Fruit fly (Drosophila melanogaster): ENCODE measurements around the gene Pdk1.

The Pdk1 gene

DNA sequence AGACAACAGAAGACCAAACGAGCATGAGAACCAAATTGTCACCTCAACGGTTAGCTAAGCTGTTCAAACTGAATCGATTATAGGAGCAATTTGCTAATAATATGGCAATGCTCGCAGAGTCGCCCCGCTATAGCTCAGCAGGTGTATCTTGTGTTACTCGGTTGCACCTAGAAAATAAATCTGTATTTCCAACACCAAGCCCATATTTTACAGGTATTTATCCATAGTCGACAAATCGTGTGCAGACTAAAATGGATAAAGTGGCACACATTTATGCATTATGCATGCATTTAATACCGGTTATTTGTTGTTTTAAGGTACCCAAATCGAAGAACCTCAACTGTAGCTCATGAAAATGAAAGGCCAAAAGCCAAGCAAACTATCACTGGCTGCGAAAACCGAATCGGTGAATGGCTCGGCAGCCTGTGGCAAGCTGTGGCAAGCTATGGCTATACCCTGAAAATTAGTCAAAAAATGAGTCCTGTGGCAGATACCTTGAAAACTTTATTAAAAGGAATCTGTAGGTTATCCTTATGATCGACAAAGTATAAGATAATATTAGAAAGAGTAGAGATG, 49.8 kb downstream of the Pdk1 start, which contains the start of gene Vdup1:
TSS of gene Vdup1 (minus strand) at position 51 of the 576 bp plus-strand sequence.
- TF ChIP-seq Meics (GFP tag; optimal IDR thresholded peaks at IDR 0.05) (no peak), odd (GFP tag; optimal IDR thresholded peaks at IDR 0.05) (no peak), CG17568 (GFP tag; optimal IDR thresholded peaks at IDR 0.05) (no peak), Ets65A (GFP tag) (peak; percentile 62), CG2202 (tag; optimal IDR thresholded peaks at IDR 0.05) (no peak), vvl (GFP tag; IDR thresholded peaks at IDR 0.05) (peak; percentile 80), CG18011 (GFP tag; optimal IDR thresholded peaks at IDR 0.05) (no peak), CG11695 (GFP tag; IDR thresholded peaks at IDR 0.05) (no peak), CG6272 (GFP tag; IDR thresholded peaks at IDR 0.05) (no peak), ato (GFP tag; IDR thresholded peaks at IDR 0.05; ENCODE audit: partially characterized antibody) (no peak), tup (GFP tag; optimal IDR thresholded peaks at IDR 0.05) (no peak), sens (GFP tag) (peak; percentile 70), Opbp (GFP tag; IDR thresholded peaks at IDR 0.05; ENCODE audit: partially characterized antibody) (no peak), Side (GFP tag; optimal IDR thresholded peaks at IDR 0.05) (no peak), CG6654 (GFP tag; optimal IDR thresholded peaks at IDR 0.05) (no peak), nom (GFP tag; optimal IDR thresholded peaks at IDR 0.05) (no peak), CG7745 (tag; optimal IDR thresholded peaks at IDR 0.05) (no peak), CG42726 (GFP tag; IDR thresholded peaks at IDR 0.05; ENCODE audit: partially characterized antibody) (no peak), ara (GFP tag; IDR thresholded peaks at IDR 0.05) (no peak), CG11696 (GFP tag; IDR thresholded peaks at IDR 0.05) (no peak), Jarid2 (GFP tag; optimal IDR thresholded peaks at IDR 0.05) (no peak), ATbp (GFP tag; optimal IDR thresholded peaks at IDR 0.05) (no peak), Nf-YA (GFP tag; IDR thresholded peaks at IDR 0.05) (no peak), CG14710 (tag; optimal IDR thresholded peaks at IDR 0.05) (no peak), HLH54F (GFP tag; optimal IDR thresholded peaks at IDR 0.05) (no peak)

DNA sequence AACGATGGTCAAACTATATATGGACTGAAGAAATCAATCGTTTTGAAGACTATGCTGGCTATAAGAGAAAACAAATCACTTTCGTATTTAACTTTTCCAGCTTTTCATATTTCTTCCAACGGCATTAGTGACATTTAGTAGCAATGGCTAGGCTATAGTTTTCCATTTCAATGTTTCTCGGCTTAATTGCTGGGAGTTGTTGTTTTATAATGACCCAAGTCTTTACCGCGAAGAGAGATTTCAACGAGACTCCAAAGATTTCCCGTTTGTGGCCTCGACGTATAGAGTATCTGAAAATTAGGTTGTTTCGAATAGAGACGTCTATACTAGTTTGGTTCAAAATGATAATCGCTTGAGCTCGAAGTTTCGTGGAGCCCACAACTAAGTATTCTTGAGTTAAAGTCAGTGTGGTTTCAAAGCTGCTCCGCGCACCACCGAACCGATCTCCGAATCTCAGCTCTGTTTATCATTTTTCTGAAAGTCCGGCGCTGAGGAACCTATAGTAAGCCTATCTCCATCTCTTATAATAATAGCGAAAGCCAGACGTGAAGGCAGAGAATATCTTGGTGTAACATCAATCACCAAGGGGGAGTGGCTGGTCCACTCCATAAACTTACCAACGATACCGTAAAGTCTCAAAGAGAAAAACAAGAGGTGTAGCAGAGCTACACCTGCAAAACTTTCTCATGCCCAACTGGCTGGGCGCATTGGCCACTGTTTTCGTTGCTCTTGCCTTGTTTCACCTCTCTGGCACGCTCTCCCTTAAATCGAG, 50.4 kb downstream of the Pdk1 start, which contains the start of gene CG13875:
TSS of gene CG13875 (plus strand) at position 434 of the 772 bp plus-strand sequence.
- TF ChIP-seq ac (GFP tag; optimal IDR thresholded peaks at IDR 0.05) (no peak), fd96Cb (tag; optimal IDR thresholded peaks at IDR 0.05) (no peak), Hand (GFP tag; optimal IDR thresholded peaks at IDR 0.05) (no peak), sd (tag; optimal IDR thresholded peaks at IDR 0.05) (no peak), gcm2 (GFP tag; optimal IDR thresholded peaks at IDR 0.05) (no peak), Hmr (GFP tag; optimal IDR thresholded peaks at IDR 0.05) (no peak), CG18764 (GFP tag; optimal IDR thresholded peaks at IDR 0.05) (no peak), amos (GFP tag; IDR thresholded peaks at IDR 0.05; ENCODE audit: partially characterized antibody) (no peak), CG2120 (GFP tag; optimal IDR thresholded peaks at IDR 0.05) (no peak), CG6765 (GFP tag; optimal IDR thresholded peaks at IDR 0.05) (no peak), CG3995 (GFP tag; optimal IDR thresholded peaks at IDR 0.05) (no peak), Aef1 (GFP tag; IDR thresholded peaks at IDR 0.05) (no peak), CG15479 (GFP tag; optimal IDR thresholded peaks at IDR 0.05) (no peak), cato (GFP tag; optimal IDR thresholded peaks at IDR 0.05; ENCODE audit: borderline replicate concordance) (no peak), unc-4 (GFP tag; IDR thresholded peaks at IDR 0.05; ENCODE audit: partially characterized antibody) (peak; percentile 22; the same call in 1 of the 2 replicates), jing (GFP tag; optimal IDR thresholded peaks at IDR 0.05) (no peak), lola (GFP tag; optimal IDR thresholded peaks at IDR 0.05) (no peak), CG14667 (GFP tag; IDR thresholded peaks at IDR 0.05) (no peak), Max (GFP tag; optimal IDR thresholded peaks at IDR 0.05) (no peak), Antp (GFP tag; optimal IDR thresholded peaks at IDR 0.05) (no peak), Dek (tag; optimal IDR thresholded peaks at IDR 0.05) (no peak), vfl (GFP tag; optimal IDR thresholded peaks at IDR 0.05) (no peak), fru (optimal IDR thresholded peaks at IDR 0.05) (no peak), ci (GFP tag; IDR thresholded peaks at IDR 0.05) (peak; percentile 51; the same call in 1 of the 3 replicates)

All from whole organism, embryonic.